In genomic region chr2L:6841349-6841748, dm6 we compare ENCODE assay signal across 2 fruit fly cellular contexts.
A peak's percentile ranks its signal among the peaks of the same experiment; 100 is the strongest.
TF ChIP-seq lines count a peak whose summit lies in the region.

No protein-coding gene starts in this region.

TF ChIP-seq in whole organism, embryonic, 481 proteins besides CTCF, POLR2A, EP300 and RAD21 (continued from another document and continues in another):
- TF ChIP-seq ase (GFP tag; IDR thresholded peaks at IDR 0.05; lab: Robert Waterston, UW) (peak; percentile 60; the same call in 1 of the 3 replicates), CG1603 (tag; optimal IDR thresholded peaks at IDR 0.05; lab: Kevin White, UChicago) (peak; percentile 92), da (GFP tag; optimal IDR thresholded peaks at IDR 0.05; lab: Kevin White, UChicago) (peak; percentile 69), Chrac-16 (GFP tag; optimal IDR thresholded peaks at IDR 0.05; lab: Kevin White, UChicago) (peak; percentile 71), CG11093 (GFP tag; IDR thresholded peaks at IDR 0.05; lab: Robert Waterston, UW) (peak; percentile 69), Atf6 (GFP tag; IDR thresholded peaks at IDR 0.05; lab: Robert Waterston, UW) (no peak), Lpt (GFP tag; optimal IDR thresholded peaks at IDR 0.05; lab: Kevin White, UChicago) (no peak), Spps (tag; optimal IDR thresholded peaks at IDR 0.05; lab: Kevin White, UChicago) (peak; percentile 72), CG4820 (GFP tag; optimal IDR thresholded peaks at IDR 0.05; lab: Kevin White, UChicago) (peak; percentile 85), CG11247 (GFP tag; IDR thresholded peaks at IDR 0.05; lab: Robert Waterston, UW) (peak; percentile 24; the same call in 1 of the 2 replicates), org-1 (GFP tag; optimal IDR thresholded peaks at IDR 0.05; lab: Kevin White, UChicago) (peak; percentile 42), CG9876 (GFP tag; optimal IDR thresholded peaks at IDR 0.05; lab: Kevin White, UChicago) (peak; percentile 48), pb (GFP tag; optimal IDR thresholded peaks at IDR 0.05; lab: Kevin White, UChicago) (peak; percentile 29), CG3065 (GFP tag; optimal IDR thresholded peaks at IDR 0.05; lab: Kevin White, UChicago) (peak; percentile 6), Elba2 (GFP tag; optimal IDR thresholded peaks at IDR 0.05; lab: Kevin White, UChicago) (peak; percentile 41), CG7786 (GFP tag; optimal IDR thresholded peaks at IDR 0.05; lab: Kevin White, UChicago) (peak; percentile 60), fd102C (GFP tag; optimal IDR thresholded peaks at IDR 0.05; lab: Kevin White, UChicago) (peak; percentile 73), CG12104 (GFP tag; optimal IDR thresholded peaks at IDR 0.05; lab: Kevin White, UChicago) (peak; percentile 50), Adf1 (GFP tag; IDR thresholded peaks at IDR 0.05; lab: Robert Waterston, UW) (no peak), tap (tag; optimal IDR thresholded peaks at IDR 0.05; lab: Kevin White, UChicago) (peak; percentile 69), nerfin-1 (tag; optimal IDR thresholded peaks at IDR 0.05; lab: Kevin White, UChicago) (peak; percentile 81), Awh (GFP tag; IDR thresholded peaks at IDR 0.05; lab: Robert Waterston, UW) (peak; percentile 83), CG3847 (GFP tag; IDR thresholded peaks at IDR 0.05; lab: Robert Waterston, UW) (peak; percentile 33; the same call in 1 of the 2 replicates), CG12659 (GFP tag; optimal IDR thresholded peaks at IDR 0.05; lab: Kevin White, UChicago) (peak; percentile 23), CG1529 (GFP tag; optimal IDR thresholded peaks at IDR 0.05; lab: Kevin White, UChicago) (peak; percentile 74), B-H2 (GFP tag; optimal IDR thresholded peaks at IDR 0.05; lab: Kevin White, UChicago) (no peak), lilli (GFP tag; optimal IDR thresholded peaks at IDR 0.05; lab: Kevin White, UChicago) (peak; percentile 25), CG34224 (GFP tag; IDR thresholded peaks at IDR 0.05; lab: Robert Waterston, UW; ENCODE audit: partially characterized antibody) (no peak), jumu (GFP tag; optimal IDR thresholded peaks at IDR 0.05; lab: Kevin White, UChicago) (peak; percentile 77), CG34376 (GFP tag; optimal IDR thresholded peaks at IDR 0.05; lab: Kevin White, UChicago) (no peak), Antp (GFP tag; optimal IDR thresholded peaks at IDR 0.05; lab: Kevin White, UChicago) (peak; percentile 58), tna (GFP tag; IDR thresholded peaks at IDR 0.05; lab: Robert Waterston, UW; ENCODE audit: partially characterized antibody) (no peak), btn (GFP tag; optimal IDR thresholded peaks at IDR 0.05; lab: Kevin White, UChicago) (peak; percentile 63), cas (GFP tag; IDR thresholded peaks at IDR 0.05; lab: Robert Waterston, UW) (0 out of 2 replicates have a peak, but pooled peaks have one; percentile 32), psq (GFP tag; optimal IDR thresholded peaks at IDR 0.05; lab: Kevin White, UChicago) (peak; percentile 3), croc (GFP tag; conservative IDR thresholded peaks at IDR 0.05; lab: Robert Waterston, UW) (peak; percentile 81), CG9215 (GFP tag; IDR thresholded peaks at IDR 0.05; lab: Robert Waterston, UW) (peak; percentile 35; the same call in 1 of the 2 replicates), emc (GFP tag; optimal IDR thresholded peaks at IDR 0.05; lab: Kevin White, UChicago) (no peak), CG6765 (GFP tag; optimal IDR thresholded peaks at IDR 0.05; lab: Kevin White, UChicago) (no peak), CG2116 (GFP tag; optimal IDR thresholded peaks at IDR 0.05; lab: Kevin White, UChicago) (peak; percentile 8), CG17359 (tag; optimal IDR thresholded peaks at IDR 0.05; lab: Kevin White, UChicago) (peak; percentile 70), CG32767 (GFP tag; IDR thresholded peaks at IDR 0.05; lab: Robert Waterston, UW) (peak; percentile 55; the same call in 1 of the 2 replicates), CG4730 (GFP tag; IDR thresholded peaks at IDR 0.05; lab: Robert Waterston, UW) (peak; percentile 69), eve (GFP tag; optimal IDR thresholded peaks at IDR 0.05; lab: Kevin White, UChicago) (peak; percentile 84), Atf-2 (GFP tag; optimal IDR thresholded peaks at IDR 0.05; lab: Kevin White, UChicago) (peak; percentile 45), Opbp (GFP tag; IDR thresholded peaks at IDR 0.05; lab: Robert Waterston, UW; ENCODE audit: partially characterized antibody) (no peak), NC2α (GFP tag; optimal IDR thresholded peaks at IDR 0.05; lab: Kevin White, UChicago) (peak; percentile 44), CG4328 (GFP tag; optimal IDR thresholded peaks at IDR 0.05; lab: Kevin White, UChicago) (no peak), CG18599 (GFP tag; optimal IDR thresholded peaks at IDR 0.05; lab: Kevin White, UChicago) (peak; percentile 48), CG12744 (GFP tag; optimal IDR thresholded peaks at IDR 0.05; lab: Kevin White, UChicago) (peak; percentile 16), CG4424 (GFP tag; optimal IDR thresholded peaks at IDR 0.05; lab: Kevin White, UChicago) (peak; percentile 80), HLH3B (GFP tag; IDR thresholded peaks at IDR 0.05; lab: Robert Waterston, UW) (peak; percentile 74), CG11456 (GFP tag; IDR thresholded peaks at IDR 0.05; lab: Robert Waterston, UW) (peak; percentile 62; the same call in 1 of the 3 replicates), en (GFP tag; optimal IDR thresholded peaks at IDR 0.05; lab: Kevin White, UChicago) (peak; percentile 61), GATAe (GFP tag; conservative IDR thresholded peaks at IDR 0.05; lab: Robert Waterston, UW) (no peak), Ada2b (GFP tag; IDR thresholded peaks at IDR 0.05; lab: Robert Waterston, UW) (peak; percentile 67), so (GFP tag; IDR thresholded peaks at IDR 0.05; lab: Robert Waterston, UW) (peak; percentile 53; the same call in 1 of the 3 replicates), NC2β (GFP tag; optimal IDR thresholded peaks at IDR 0.05; lab: Kevin White, UChicago) (peak; percentile 69), scrt (GFP tag; optimal IDR thresholded peaks at IDR 0.05; lab: Kevin White, UChicago) (peak; percentile 44), Stat92E (GFP tag; optimal IDR thresholded peaks at IDR 0.05; lab: Kevin White, UChicago) (peak in 1 of 3 experiments; percentile 60), CG3163 (GFP tag; optimal IDR thresholded peaks at IDR 0.05; lab: Kevin White, UChicago) (peak; percentile 28), CG15011 (GFP tag; optimal IDR thresholded peaks at IDR 0.05; lab: Kevin White, UChicago) (peak; percentile 11), CG14965 (GFP tag; optimal IDR thresholded peaks at IDR 0.05; lab: Kevin White, UChicago; ENCODE audit: borderline replicate concordance) (no peak)

TF ChIP-seq in whole organism, prepupa, 60 proteins besides CTCF, POLR2A, EP300 and RAD21 (continued from another document):
- no peak for TF ChIP-seq pdm3 (GFP tag; optimal IDR thresholded peaks at IDR 0.05; lab: Kevin White, UChicago)
- TF ChIP-seq CG7368 (GFP tag; optimal IDR thresholded peaks at IDR 0.05; lab: Kevin White, UChicago), result no peak
- no peak for TF ChIP-seq Sox15 (GFP tag; optimal IDR thresholded peaks at IDR 0.05; lab: Kevin White, UChicago)
- no peak for TF ChIP-seq CG8119 (GFP tag; IDR thresholded peaks at IDR 0.05; lab: Robert Waterston, UW)
- peak; percentile 25 for TF ChIP-seq Hr39 (GFP tag; optimal IDR thresholded peaks at IDR 0.05; lab: Kevin White, UChicago)
- TF ChIP-seq CG10631 (GFP tag; optimal IDR thresholded peaks at IDR 0.05; lab: Kevin White, UChicago), result peak; percentile 3
- TF ChIP-seq Smox (GFP tag; optimal IDR thresholded peaks at IDR 0.05; lab: Kevin White, UChicago), result no peak
- TF ChIP-seq Eip93F (GFP tag; optimal IDR thresholded peaks at IDR 0.05; lab: Kevin White, UChicago), result no peak
- TF ChIP-seq CG3919 (GFP tag; optimal IDR thresholded peaks at IDR 0.05; lab: Kevin White, UChicago), result peak; percentile 4
- TF ChIP-seq eg (GFP tag; IDR thresholded peaks at IDR 0.05; lab: Robert Waterston, UW), result no peak
- TF ChIP-seq CG10669 (GFP tag; optimal IDR thresholded peaks at IDR 0.05; lab: Kevin White, UChicago), result peak; percentile 5
- peak; percentile 7 for TF ChIP-seq CG6808 (GFP tag; optimal IDR thresholded peaks at IDR 0.05; lab: Kevin White, UChicago)
- no peak for TF ChIP-seq dsx (GFP tag; optimal IDR thresholded peaks at IDR 0.05; lab: Kevin White, UChicago; ENCODE audit: poor library complexity, severe bottlenecking)
- no peak for TF ChIP-seq fd59A (GFP tag; optimal IDR thresholded peaks at IDR 0.05; lab: Kevin White, UChicago)
- no peak for TF ChIP-seq ss (GFP tag; optimal IDR thresholded peaks at IDR 0.05; lab: Kevin White, UChicago)
- TF ChIP-seq Lpt (GFP tag; optimal IDR thresholded peaks at IDR 0.05; lab: Kevin White, UChicago), result no peak
- no peak for TF ChIP-seq Ets96B (tag; optimal IDR thresholded peaks at IDR 0.05; lab: Kevin White, UChicago)
- TF ChIP-seq topi (GFP tag; optimal IDR thresholded peaks at IDR 0.05; lab: Kevin White, UChicago), result no peak
- TF ChIP-seq CG8319 (GFP tag; optimal IDR thresholded peaks at IDR 0.05; lab: Kevin White, UChicago), result no peak
- TF ChIP-seq OdsH (GFP tag; optimal IDR thresholded peaks at IDR 0.05; lab: Kevin White, UChicago), result no peak
- TF ChIP-seq salr (GFP tag; optimal IDR thresholded peaks at IDR 0.05; lab: Kevin White, UChicago), result no peak
- no peak for TF ChIP-seq CG9139 (GFP tag; optimal IDR thresholded peaks at IDR 0.05; lab: Kevin White, UChicago)
- TF ChIP-seq CG6163 (GFP tag; IDR thresholded peaks at IDR 0.05; lab: Robert Waterston, UW), result no peak
- TF ChIP-seq Gug (GFP tag; IDR thresholded peaks at IDR 0.05; lab: Robert Waterston, UW), result no peak
- TF ChIP-seq CG32006 (GFP tag; optimal IDR thresholded peaks at IDR 0.05; lab: Kevin White, UChicago), result no peak
- TF ChIP-seq CG16779 (tag; optimal IDR thresholded peaks at IDR 0.05; lab: Kevin White, UChicago), result no peak
- no peak for TF ChIP-seq CG8632 (GFP tag; optimal IDR thresholded peaks at IDR 0.05; lab: Kevin White, UChicago)
- no peak for TF ChIP-seq esn (GFP tag; optimal IDR thresholded peaks at IDR 0.05; lab: Kevin White, UChicago)
- TF ChIP-seq Sox102F (GFP tag; optimal IDR thresholded peaks at IDR 0.05; lab: Kevin White, UChicago), result no peak
- no peak for TF ChIP-seq Hr38 (GFP tag; optimal IDR thresholded peaks at IDR 0.05; lab: Kevin White, UChicago)
- no peak for TF ChIP-seq CG1621 (tag; optimal IDR thresholded peaks at IDR 0.05; lab: Kevin White, UChicago)
- no peak for TF ChIP-seq lz (GFP tag; optimal IDR thresholded peaks at IDR 0.05; lab: Kevin White, UChicago)
- TF ChIP-seq spab (GFP tag; optimal IDR thresholded peaks at IDR 0.05; lab: Kevin White, UChicago), result peak; percentile 2
- TF ChIP-seq CG34406 (GFP tag; optimal IDR thresholded peaks at IDR 0.05; lab: Kevin White, UChicago), result no peak
- TF ChIP-seq Eip78C (GFP tag; lab: Kevin White, UChicago), result no peak
TF ChIP-seq in whole organism, prepupa: peak in this region for 12.
